Worm (Caenorhabditis elegans) whole organism, late embryonic: ENCODE results near the gene pcp-1.

Experiments used
- C08G9.2 ChIP-seq: sonication (generic microtip); optimal IDR thresholded peaks from 2 replicates; lab custom pipeline; 2016; ENCODE audit warnings: mild to moderate bottlenecking, missing genetic modification characterization, moderate library complexity, missing compliant biosample characterization
- F13H6.1 ChIP-seq: sonication (generic microtip); optimal IDR thresholded peaks from 2 replicates; lab custom pipeline; 2016; ENCODE audit warnings: missing genetic modification characterization, missing compliant biosample characterization
- ama-1 ChIP-seq: fragments of 150-350 bp; optimal IDR thresholded peaks from 2 replicates; lab custom pipeline; 2014
- ceh-14 ChIP-seq: sonication (generic microtip); optimal IDR thresholded peaks from 2 replicates; lab custom pipeline; 2016; ENCODE audit warnings: missing genotype, missing genetic modification characterization, missing compliant biosample characterization
- ceh-18 ChIP-seq: sonication (generic microtip); optimal IDR thresholded peaks from 2 replicates; lab custom pipeline; 2016; ENCODE audit warnings: missing genetic modification characterization, missing compliant biosample characterization
- ceh-22 ChIP-seq: sonication (generic microtip); optimal IDR thresholded peaks from 2 replicates; lab custom pipeline; 2017; ENCODE audit warnings: missing biosample characterization, missing genetic modification characterization
- ceh-24 ChIP-seq: sonication (generic microtip); optimal IDR thresholded peaks from 2 replicates; lab custom pipeline; 2016; ENCODE audit warnings: mild to moderate bottlenecking, missing genetic modification characterization, missing compliant biosample characterization
- ceh-31 ChIP-seq: sonication (generic microtip); optimal IDR thresholded peaks from 2 replicates; lab custom pipeline; 2016; ENCODE audit warnings: missing genetic modification characterization, missing compliant biosample characterization
- ceh-45 ChIP-seq: fragments of 200-800 bp; sonication (Bioruptor generic); IDR thresholded peaks from 2 replicates; pipeline ENCODE4 v1.3.6; 2022; ENCODE audit warnings: missing genetic modification reagents, missing genetic modification characterization, missing compliant biosample characterization
- ceh-48 ChIP-seq: sonication (generic microtip); optimal IDR thresholded peaks from 2 replicates; lab custom pipeline; 2016; ENCODE audit warnings: missing genetic modification characterization, inconsistent platforms, missing compliant biosample characterization
- ceh-6 ChIP-seq: fragments of 200-800 bp; sonication (Bioruptor generic); optimal IDR thresholded peaks from 2 replicates; lab custom pipeline; 2018; ENCODE audit warnings: mild to moderate bottlenecking, missing genetic modification characterization, missing compliant biosample characterization
- che-1 ChIP-seq: sonication (generic microtip); optimal IDR thresholded peaks from 2 replicates; lab custom pipeline; 2016; ENCODE audit warnings: mild to moderate bottlenecking, missing genetic modification characterization, missing compliant biosample characterization
- elt-4 ChIP-seq: sonication (generic microtip); optimal IDR thresholded peaks from 2 replicates; lab custom pipeline; 2016; ENCODE audit warnings: missing genetic modification characterization, missing compliant biosample characterization
- ets-4 ChIP-seq: sonication (generic microtip); optimal IDR thresholded peaks from 2 replicates; lab custom pipeline; 2016; ENCODE audit warnings: missing genetic modification characterization, missing compliant biosample characterization
- fax-1 ChIP-seq: sonication (generic microtip); optimal IDR thresholded peaks from 2 replicates; lab custom pipeline; 2016; ENCODE audit warnings: missing genotype, missing genetic modification characterization, missing compliant biosample characterization
- fkh-10 ChIP-seq: fragments of 150-350 bp; optimal IDR thresholded peaks from 2 replicates; lab custom pipeline; 2014; ENCODE audit warnings: missing biosample characterization, missing genetic modification reagents, missing genetic modification characterization
- hlh-15 ChIP-seq: sonication (generic microtip); optimal IDR thresholded peaks from 2 replicates; lab custom pipeline; 2016; ENCODE audit warnings: missing genetic modification characterization, missing compliant biosample characterization
- hlh-30 ChIP-seq: sonication (generic microtip); optimal IDR thresholded peaks from 2 replicates; lab custom pipeline; 2017; ENCODE audit warnings: antibody characterized with exemption, missing genetic modification characterization, missing compliant biosample characterization; ENCODE audit not compliant: insufficient read depth
- hlh-6 ChIP-seq: sonication (generic microtip); optimal IDR thresholded peaks from 2 replicates; lab custom pipeline; 2016; ENCODE audit warnings: missing genotype, missing genetic modification characterization, missing compliant biosample characterization
- madf-2 ChIP-seq: sonication (generic microtip); optimal IDR thresholded peaks from 2 replicates; lab custom pipeline; 2017; ENCODE audit warnings: missing genetic modification characterization, missing compliant biosample characterization
- nfya-1 ChIP-seq: sonication (generic microtip); optimal IDR thresholded peaks from 2 replicates; lab custom pipeline; 2017; ENCODE audit warnings: missing genetic modification characterization, mild to moderate bottlenecking, missing compliant biosample characterization, antibody characterized with exemption, moderate library complexity
- odd-2 ChIP-seq: sonication (generic microtip); optimal IDR thresholded peaks from 2 replicates; lab custom pipeline; 2017; ENCODE audit warnings: antibody characterized with exemption, mild to moderate bottlenecking, missing genetic modification characterization, missing compliant biosample characterization
- pag-3 ChIP-seq: sonication (generic microtip); optimal IDR thresholded peaks from 2 replicates; lab custom pipeline; 2016; ENCODE audit warnings: missing compliant biosample characterization, missing genetic modification characterization, borderline replicate concordance
- pat-9 ChIP-seq: fragments of 200-800 bp; sonication (Bioruptor generic); optimal IDR thresholded peaks from 2 replicates; lab custom pipeline; 2018; ENCODE audit warnings: mild to moderate bottlenecking, missing genetic modification characterization, moderate library complexity, missing compliant biosample characterization
- pha-2 ChIP-seq: sonication (generic microtip); optimal IDR thresholded peaks from 2 replicates; lab custom pipeline; 2017; ENCODE audit warnings: mild to moderate bottlenecking, missing genetic modification characterization, missing compliant biosample characterization
- pha-4 ChIP-seq: fragments of 150-350 bp; optimal IDR thresholded peaks from 2 replicates; lab custom pipeline; 2018; ENCODE audit warnings: missing biosample characterization, missing genetic modification reagents, missing genetic modification characterization
- pros-1 ChIP-seq: fragments of 150-350 bp; optimal IDR thresholded peaks from 2 replicates; lab custom pipeline; 2014; ENCODE audit warnings: missing biosample characterization, missing genetic modification reagents, missing genetic modification characterization
- rnt-1 ChIP-seq: sonication (generic microtip); optimal IDR thresholded peaks from 2 replicates; lab custom pipeline; 2016; ENCODE audit warnings: missing genetic modification characterization, missing compliant biosample characterization
- sox-2 ChIP-seq: fragments of 200-800 bp; sonication (Bioruptor generic); IDR thresholded peaks from 2 replicates; pipeline ENCODE4 v1.3.6; 2022; ENCODE audit warnings: missing genetic modification reagents, missing genetic modification characterization, missing compliant biosample characterization
- sox-4 ChIP-seq: sonication (generic microtip); optimal IDR thresholded peaks from 2 replicates; lab custom pipeline; 2017; ENCODE audit warnings: mild to moderate bottlenecking, missing genetic modification characterization, inconsistent platforms, missing compliant biosample characterization
- tbx-2 ChIP-seq: sonication (generic microtip); optimal IDR thresholded peaks from 2 replicates; lab custom pipeline; 2016; ENCODE audit warnings: missing genetic modification characterization, missing compliant biosample characterization
- tbx-7 ChIP-seq: sonication (generic microtip); optimal IDR thresholded peaks from 2 replicates; lab custom pipeline; 2016; ENCODE audit warnings: missing genotype, missing genetic modification characterization, missing compliant biosample characterization
- unc-42 ChIP-seq: sonication (generic microtip); optimal IDR thresholded peaks from 2 replicates; lab custom pipeline; 2016; ENCODE audit warnings: missing genotype, missing genetic modification characterization, missing compliant biosample characterization
- unc-55 ChIP-seq: sonication (generic microtip); optimal IDR thresholded peaks from 2 replicates; lab custom pipeline; 2017; ENCODE audit warnings: missing biosample characterization, missing genetic modification reagents, missing genetic modification characterization

pcp-1 gene

DNA sequence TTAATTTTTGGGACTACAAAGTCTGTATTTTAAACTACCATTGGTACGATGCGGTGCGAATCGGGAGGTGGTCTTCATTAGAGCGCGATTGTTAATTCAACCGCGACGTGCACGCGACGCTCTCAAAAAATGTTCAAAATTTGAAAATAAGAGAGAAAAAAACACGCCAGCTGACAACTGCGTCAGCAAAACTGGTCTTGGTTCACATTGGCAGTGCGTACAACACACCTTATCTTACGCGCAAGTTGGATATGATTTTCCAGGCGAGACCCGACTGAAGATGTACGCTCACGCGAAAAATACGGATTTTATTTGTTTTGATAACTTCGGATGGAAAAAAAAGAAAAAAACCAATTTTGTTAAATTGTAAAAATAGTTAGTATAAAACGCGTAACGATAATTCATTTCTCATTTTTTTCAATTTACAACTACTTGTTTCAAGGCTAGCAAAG lies 46.8 kb upstream of the pcp-1 start, which contains the start of gene C03B8.3:
Gene C03B8.3, plus strand, starts transcription at position 402 of the 452 bp plus-strand sequence.
- no peak for TF ChIP-seq ceh-45 (GFP tag; lab: Robert Waterston, UW)
- TF ChIP-seq hlh-6 (tag; lab: Kevin White, UChicago) = no peak
- TF ChIP-seq odd-2 (tag; lab: Kevin White, UChicago) = no peak
- no peak for TF ChIP-seq sox-4 (tag; lab: Kevin White, UChicago)
- TF ChIP-seq C08G9.2 (tag; lab: Kevin White, UChicago) = no peak
- TF ChIP-seq pha-4 (tag; lab: Kevin White, UChicago) = no peak
- no peak for TF ChIP-seq pat-9 (tag; lab: Kevin White, UChicago)
- TF ChIP-seq ceh-14 (tag; lab: Kevin White, UChicago) = no peak
- no peak for TF ChIP-seq unc-42 (tag; lab: Kevin White, UChicago)
- TF ChIP-seq ets-4 (tag; lab: Kevin White, UChicago) = no peak
- TF ChIP-seq ceh-6 (GFP tag; lab: Kevin White, UChicago) = no peak
- TF ChIP-seq ceh-31 (tag; lab: Kevin White, UChicago) = no peak
- no peak for TF ChIP-seq ceh-24 (tag; lab: Kevin White, UChicago)
- no peak for TF ChIP-seq elt-4 (tag; lab: Kevin White, UChicago)
- TF ChIP-seq, all 69 proteins: peak for 0

DNA sequence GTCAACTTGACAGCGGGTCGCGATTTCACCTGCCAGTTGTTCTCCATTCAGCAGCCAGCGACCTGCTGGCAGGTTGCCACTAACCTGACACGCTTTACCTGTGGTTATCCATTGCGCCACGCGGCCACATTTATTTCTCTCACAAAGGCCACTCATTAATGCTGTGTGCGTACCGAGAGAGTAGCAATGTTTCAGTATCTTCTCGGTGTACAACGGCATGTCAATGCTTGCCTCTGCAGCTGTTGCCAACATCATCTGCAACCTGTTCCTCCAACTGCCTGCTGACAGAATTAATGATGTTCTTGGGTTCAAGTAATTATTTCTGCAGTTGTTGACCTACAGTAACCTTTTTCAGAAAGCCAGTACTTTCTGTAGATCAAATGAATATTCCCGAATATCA lies 42.2 kb upstream of the pcp-1 start:
- no peak for TF ChIP-seq pat-9 (tag; lab: Kevin White, UChicago)
- TF ChIP-seq pros-1 (tag; lab: Kevin White, UChicago) = no peak
- TF ChIP-seq pha-2 (tag; lab: Kevin White, UChicago) = no peak
- no peak for TF ChIP-seq che-1 (tag; lab: Kevin White, UChicago)
- TF ChIP-seq fkh-10 = no peak
- no peak for TF ChIP-seq ceh-31 (tag; lab: Kevin White, UChicago)
- no peak for TF ChIP-seq hlh-15 (tag; lab: Kevin White, UChicago)
- no peak for TF ChIP-seq pag-3 (tag; lab: Kevin White, UChicago)
- no peak for TF ChIP-seq ama-1 (lab: Kevin White, UChicago)
- TF ChIP-seq nfya-1 (tag; lab: Kevin White, UChicago) = no peak
- no peak for TF ChIP-seq madf-2
- TF ChIP-seq hlh-30 = no peak
- no peak for TF ChIP-seq ceh-22 (tag; lab: Kevin White, UChicago)
- no peak for TF ChIP-seq F13H6.1 (tag; lab: Kevin White, UChicago)
- TF ChIP-seq ceh-48 = no peak
- no peak for TF ChIP-seq tbx-7 (tag; lab: Kevin White, UChicago)
- no peak for TF ChIP-seq hlh-6 (tag; lab: Kevin White, UChicago)
- no peak for TF ChIP-seq unc-42 (tag; lab: Kevin White, UChicago)
- no peak for TF ChIP-seq tbx-2 (tag; lab: Kevin White, UChicago)

DNA sequence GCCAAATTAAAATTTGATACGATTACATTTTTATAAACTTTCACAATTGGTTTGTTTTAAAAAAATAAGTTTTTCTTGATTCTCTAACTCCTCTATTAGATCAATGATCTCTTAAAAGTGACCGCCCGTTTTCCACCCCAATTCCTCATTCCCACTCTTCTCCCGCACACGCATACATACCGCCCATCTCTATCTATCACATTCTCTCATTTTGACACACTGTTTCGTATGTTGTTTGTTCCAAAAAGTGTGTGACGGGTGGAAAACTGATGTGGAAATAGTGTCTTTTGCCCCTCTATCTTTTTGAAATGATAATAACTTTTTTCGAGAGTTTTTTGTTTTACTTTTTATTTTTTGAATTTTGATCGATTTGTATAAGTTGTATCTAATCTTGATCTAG lies 40.4 kb upstream of the pcp-1 start:
- no peak for TF ChIP-seq unc-42 (tag; lab: Kevin White, UChicago)
- no peak for TF ChIP-seq sox-4 (tag; lab: Kevin White, UChicago)
- no peak for TF ChIP-seq pha-2 (tag; lab: Kevin White, UChicago)
- TF ChIP-seq ceh-22 (tag; lab: Kevin White, UChicago) = no peak
- TF ChIP-seq unc-55 (GFP tag; lab: Kevin White, UChicago) = peak; percentile 3
- TF ChIP-seq rnt-1 (tag; lab: Kevin White, UChicago) = peak; percentile 6
- TF ChIP-seq ceh-18 = peak; percentile 47
- TF ChIP-seq nfya-1 (tag; lab: Kevin White, UChicago) = peak; percentile 24

DNA sequence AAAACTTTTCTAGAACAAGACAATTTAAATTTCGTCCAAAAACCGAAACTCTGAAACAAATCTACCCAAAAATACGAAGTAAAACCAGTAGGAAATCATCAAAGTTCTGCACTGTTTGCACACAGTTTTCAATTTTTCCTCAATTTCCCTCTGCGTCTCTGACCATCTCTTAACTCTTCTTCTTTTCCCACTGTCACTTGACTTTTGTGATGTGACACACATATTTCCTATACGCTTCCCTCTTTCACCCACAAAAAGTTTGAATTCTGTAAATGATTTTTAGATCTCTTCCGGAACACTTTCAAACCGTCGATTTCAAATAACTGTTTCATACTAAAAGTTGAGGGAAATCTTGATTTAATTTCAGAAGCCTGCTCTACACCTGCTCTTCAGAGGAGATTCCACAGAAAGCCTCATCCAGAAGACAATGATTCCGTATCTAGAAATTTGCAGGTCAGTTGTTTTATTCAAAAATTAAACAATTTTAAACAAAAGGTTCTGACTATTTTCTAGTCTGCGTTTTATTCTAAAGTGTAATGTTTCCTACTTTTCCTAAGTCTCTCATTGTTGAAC lies 39.3 kb upstream of the pcp-1 start, which contains the start of gene ncl-1:
Gene ncl-1, plus strand, starts transcription at position 366 of the 573 bp plus-strand sequence.
- TF ChIP-seq hlh-30 (peak; percentile 38), fax-1 (tag; lab: Kevin White, UChicago) (no peak)

DNA sequence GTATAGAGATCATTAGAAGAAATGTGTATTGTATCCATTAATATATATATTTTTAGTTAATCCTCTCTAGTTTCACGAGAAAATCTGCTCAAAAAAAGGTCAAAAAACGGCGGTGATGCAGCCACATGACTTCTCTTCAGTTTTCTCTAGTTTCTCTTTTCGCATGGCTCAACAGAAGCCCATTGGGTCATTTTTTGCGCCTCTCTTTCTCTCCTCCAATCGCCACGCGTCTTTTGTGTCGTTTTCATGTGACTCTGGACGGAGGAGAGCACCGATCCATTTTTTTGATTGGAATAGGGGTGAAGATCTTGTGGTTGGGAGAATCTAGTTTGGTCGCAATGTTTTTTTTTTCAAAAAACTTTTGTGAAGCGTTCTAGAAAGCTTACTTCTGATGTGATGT lies 37.8 kb upstream of the pcp-1 start:
- TF ChIP-seq nfya-1 (tag; lab: Kevin White, UChicago) (peak; percentile 74), sox-2 (GFP tag; lab: Robert Waterston, UW) (no peak)
